Worm (Caenorhabditis elegans) whole organism, L3 larva: ENCODE data around the gene spe-49.

Experiments used
- ama-1 ChIP-seq: fragments of 150-350 bp; optimal IDR thresholded peaks from 2 replicates; lab custom pipeline; 2018
- unc-62 ChIP-seq: fragments of 150-350 bp; sonication (generic microtip); optimal IDR thresholded peaks from 4 replicates; lab custom pipeline; 2014; ENCODE audit warnings: missing biosample characterization, missing genetic modification reagents, missing genetic modification characterization

DNA sequence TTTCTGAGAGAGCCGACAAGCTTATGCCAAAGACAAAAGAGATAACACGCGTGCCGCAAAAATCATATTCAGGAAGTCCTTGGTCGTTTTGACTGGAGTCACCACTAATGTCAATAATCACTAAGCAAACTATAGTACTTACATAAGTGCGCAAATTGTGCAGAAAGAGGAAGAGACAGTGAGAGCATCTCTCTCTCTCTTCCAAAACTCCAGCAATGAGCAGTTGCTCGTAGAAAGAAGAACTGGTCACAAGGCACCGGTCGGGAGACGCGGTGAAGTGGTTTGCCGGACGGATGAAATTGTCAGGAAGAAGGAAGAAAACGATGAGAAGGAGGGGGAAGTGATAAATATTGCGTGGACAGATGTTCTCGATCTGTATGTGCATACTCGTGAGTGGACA, 11.1 kb upstream of the spe-49 start:
- TF ChIP-seq unc-62 (GFP tag; lab: Kevin White, UChicago): no peak
- TF ChIP-seq ama-1 (lab: Kevin White, UChicago): no peak
